Worm (Caenorhabditis elegans) whole organism, late embryonic: ENCODE measurements around the gene algn-2.

ENCODE experiments used
- C08G9.2 ChIP-seq: sonication (generic microtip); optimal IDR thresholded peaks from 2 replicates; lab custom pipeline; 2016; ENCODE audit warnings: mild to moderate bottlenecking, missing genetic modification characterization, moderate library complexity, missing compliant biosample characterization
- C38D4.7 ChIP-seq: fragments of 200-800 bp; sonication (Bioruptor generic); optimal IDR thresholded peaks from 2 replicates; lab custom pipeline; 2018; ENCODE audit warnings: mild to moderate bottlenecking, missing genetic modification characterization, moderate library complexity, missing compliant biosample characterization
- F13H6.1 ChIP-seq: sonication (generic microtip); optimal IDR thresholded peaks from 2 replicates; lab custom pipeline; 2016; ENCODE audit warnings: missing genetic modification characterization, missing compliant biosample characterization
- T23F11.4 ChIP-seq: fragments of 200-800 bp; sonication (Bioruptor generic); optimal IDR thresholded peaks from 2 replicates; lab custom pipeline; 2018; ENCODE audit warnings: mild to moderate bottlenecking, missing genetic modification characterization, missing compliant biosample characterization
- ama-1 ChIP-seq: fragments of 150-350 bp; optimal IDR thresholded peaks from 2 replicates; lab custom pipeline; 2014
- ceh-19 ChIP-seq: fragments of 200-800 bp; sonication (Bioruptor generic); optimal IDR thresholded peaks from 2 replicates; lab custom pipeline; 2018; ENCODE audit warnings: mild to moderate bottlenecking, missing genetic modification characterization, missing compliant biosample characterization
- ceh-31 ChIP-seq: sonication (generic microtip); optimal IDR thresholded peaks from 2 replicates; lab custom pipeline; 2016; ENCODE audit warnings: missing genetic modification characterization, missing compliant biosample characterization
- ceh-34 ChIP-seq: sonication (generic microtip); optimal IDR thresholded peaks from 2 replicates; lab custom pipeline; 2016; ENCODE audit warnings: mild to moderate bottlenecking, missing genetic modification characterization, missing compliant biosample characterization
- ceh-48 ChIP-seq: sonication (generic microtip); optimal IDR thresholded peaks from 2 replicates; lab custom pipeline; 2016; ENCODE audit warnings: missing genetic modification characterization, inconsistent platforms, missing compliant biosample characterization
- ceh-9 ChIP-seq: sonication (generic microtip); optimal IDR thresholded peaks from 2 replicates; lab custom pipeline; 2016; ENCODE audit warnings: mild to moderate bottlenecking, missing genetic modification characterization, inconsistent platforms, missing compliant biosample characterization
- dve-1 ChIP-seq: sonication (generic microtip); optimal IDR thresholded peaks from 2 replicates; lab custom pipeline; 2017; ENCODE audit warnings: antibody characterized with exemption, mild to moderate bottlenecking, missing genetic modification characterization, missing compliant biosample characterization
- elt-2 ChIP-seq: sonication (generic microtip); optimal IDR thresholded peaks from 2 replicates; lab custom pipeline; 2016; ENCODE audit warnings: missing genetic modification reagents, missing genetic modification characterization, missing compliant biosample characterization
- eyg-1 ChIP-seq: sonication (generic microtip); optimal IDR thresholded peaks from 2 replicates; lab custom pipeline; 2016; ENCODE audit warnings: missing genotype, missing genetic modification characterization, missing compliant biosample characterization
- fkh-6 ChIP-seq: sonication (generic microtip); optimal IDR thresholded peaks from 2 replicates; lab custom pipeline; 2016; ENCODE audit warnings: missing genetic modification characterization, missing compliant biosample characterization
- gmeb-2 ChIP-seq: sonication (generic microtip); optimal IDR thresholded peaks from 2 replicates; lab custom pipeline; 2016; ENCODE audit warnings: missing genetic modification characterization, inconsistent platforms, missing compliant biosample characterization
- hlh-30 ChIP-seq: sonication (generic microtip); optimal IDR thresholded peaks from 2 replicates; lab custom pipeline; 2017; ENCODE audit warnings: antibody characterized with exemption, missing genetic modification characterization, missing compliant biosample characterization; ENCODE audit not compliant: insufficient read depth
- hlh-6 ChIP-seq: sonication (generic microtip); optimal IDR thresholded peaks from 2 replicates; lab custom pipeline; 2016; ENCODE audit warnings: missing genotype, missing genetic modification characterization, missing compliant biosample characterization
- lim-6 ChIP-seq: sonication (generic microtip); optimal IDR thresholded peaks from 2 replicates; lab custom pipeline; 2016; ENCODE audit warnings: missing genetic modification characterization, missing compliant biosample characterization
- lin-11 ChIP-seq: fragments of 200-800 bp; sonication (Bioruptor generic); optimal IDR thresholded peaks from 2 replicates; lab custom pipeline; 2018; ENCODE audit warnings: mild to moderate bottlenecking, missing genetic modification characterization, missing compliant biosample characterization
- madf-2 ChIP-seq: sonication (generic microtip); optimal IDR thresholded peaks from 2 replicates; lab custom pipeline; 2017; ENCODE audit warnings: missing genetic modification characterization, missing compliant biosample characterization
- nfya-1 ChIP-seq: sonication (generic microtip); optimal IDR thresholded peaks from 2 replicates; lab custom pipeline; 2017; ENCODE audit warnings: missing genetic modification characterization, mild to moderate bottlenecking, missing compliant biosample characterization, antibody characterized with exemption, moderate library complexity
- nhr-11 ChIP-seq: fragments of 150-350 bp; optimal IDR thresholded peaks from 2 replicates; lab custom pipeline; 2014; ENCODE audit warnings: missing biosample characterization, missing genetic modification characterization
- npax-4 ChIP-seq: sonication (generic microtip); optimal IDR thresholded peaks from 2 replicates; lab custom pipeline; 2016; ENCODE audit warnings: missing genetic modification characterization, missing compliant biosample characterization
- odd-2 ChIP-seq: sonication (generic microtip); optimal IDR thresholded peaks from 2 replicates; lab custom pipeline; 2017; ENCODE audit warnings: antibody characterized with exemption, mild to moderate bottlenecking, missing genetic modification characterization, missing compliant biosample characterization
- pag-3 ChIP-seq: sonication (generic microtip); optimal IDR thresholded peaks from 2 replicates; lab custom pipeline; 2016; ENCODE audit warnings: missing compliant biosample characterization, missing genetic modification characterization, borderline replicate concordance
- pros-1 ChIP-seq: fragments of 150-350 bp; optimal IDR thresholded peaks from 2 replicates; lab custom pipeline; 2014; ENCODE audit warnings: missing biosample characterization, missing genetic modification reagents, missing genetic modification characterization
- rnt-1 ChIP-seq: sonication (generic microtip); optimal IDR thresholded peaks from 2 replicates; lab custom pipeline; 2016; ENCODE audit warnings: missing genetic modification characterization, missing compliant biosample characterization
- sox-2 ChIP-seq: fragments of 200-800 bp; sonication (Bioruptor generic); IDR thresholded peaks from 2 replicates; pipeline ENCODE4 v1.3.6; 2022; ENCODE audit warnings: missing genetic modification reagents, missing genetic modification characterization, missing compliant biosample characterization
- sox-4 ChIP-seq: sonication (generic microtip); optimal IDR thresholded peaks from 2 replicates; lab custom pipeline; 2017; ENCODE audit warnings: mild to moderate bottlenecking, missing genetic modification characterization, inconsistent platforms, missing compliant biosample characterization
- tbx-7 ChIP-seq: sonication (generic microtip); optimal IDR thresholded peaks from 2 replicates; lab custom pipeline; 2016; ENCODE audit warnings: missing genotype, missing genetic modification characterization, missing compliant biosample characterization
- ttx-3 ChIP-seq: sonication (generic microtip); optimal IDR thresholded peaks from 2 replicates; lab custom pipeline; 2016; ENCODE audit warnings: missing genetic modification reagents, missing genetic modification characterization, missing compliant biosample characterization
- unc-3 ChIP-seq, 2 experiments: fragments of 200-800 bp in 1 of 2; sonication (Bioruptor generic) in 1 of 2; sonication (generic microtip) in 1 of 2; conservative IDR thresholded peaks in 1 of 2; optimal IDR thresholded peaks in 1 of 2; 2 replicates each; pipeline versions ENCODE4 v1.3.6 to Lab custom; 2016 to 2022; ENCODE audit warnings: missing compliant biosample characterization in 2 of 2, missing genetic modification characterization in 2 of 2, missing genetic modification reagents in 1 of 2
- unc-86 ChIP-seq: sonication (generic microtip); optimal IDR thresholded peaks from 2 replicates; lab custom pipeline; 2016; ENCODE audit warnings: missing genetic modification characterization, missing compliant biosample characterization
- zip-5 ChIP-seq: sonication (generic microtip); optimal IDR thresholded peaks from 2 replicates; lab custom pipeline; 2016; ENCODE audit warnings: missing genetic modification characterization, missing compliant biosample characterization

algn-2 gene

DNA sequence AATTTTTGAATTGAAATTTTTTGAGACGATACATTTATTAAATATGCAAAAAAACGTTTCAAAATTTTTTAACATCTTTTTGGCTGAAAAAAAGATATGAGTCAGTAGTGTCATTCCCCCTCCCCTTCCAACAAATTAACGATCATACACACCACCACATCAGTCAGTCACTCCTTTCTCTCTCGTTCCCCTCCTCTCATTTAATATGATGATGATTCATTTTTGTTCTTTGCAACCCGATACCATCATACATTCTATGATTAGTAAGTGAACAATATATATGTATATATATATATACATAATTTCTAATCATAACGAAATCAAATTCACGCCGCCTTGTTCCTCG lies 37.6 kb upstream of the algn-2 start:
- TF ChIP-seq unc-3 (GFP tag; conservative IDR thresholded peaks at IDR 0.05; lab: Robert Waterston, UW) (no peak), unc-3 (tag; optimal IDR thresholded peaks at IDR 0.05; lab: Kevin White, UChicago) (no peak), dve-1 (no peak), pag-3 (tag; lab: Kevin White, UChicago) (no peak), eyg-1 (tag; lab: Kevin White, UChicago) (no peak), T23F11.4 (GFP tag; lab: Kevin White, UChicago) (no peak), C08G9.2 (tag; lab: Kevin White, UChicago) (no peak), hlh-6 (tag; lab: Kevin White, UChicago) (no peak), sox-2 (GFP tag; lab: Robert Waterston, UW) (no peak), ceh-19 (GFP tag; lab: Kevin White, UChicago) (no peak), ceh-31 (tag; lab: Kevin White, UChicago) (no peak), npax-4 (tag; lab: Kevin White, UChicago) (no peak), madf-2 (tag; lab: Kevin White, UChicago) (no peak), ceh-34 (tag; lab: Kevin White, UChicago) (no peak), ama-1 (lab: Kevin White, UChicago) (no peak), lim-6 (tag; lab: Kevin White, UChicago) (no peak), odd-2 (no peak), rnt-1 (tag; lab: Kevin White, UChicago) (no peak), ceh-9 (tag; lab: Kevin White, UChicago) (no peak), zip-5 (no peak)

DNA sequence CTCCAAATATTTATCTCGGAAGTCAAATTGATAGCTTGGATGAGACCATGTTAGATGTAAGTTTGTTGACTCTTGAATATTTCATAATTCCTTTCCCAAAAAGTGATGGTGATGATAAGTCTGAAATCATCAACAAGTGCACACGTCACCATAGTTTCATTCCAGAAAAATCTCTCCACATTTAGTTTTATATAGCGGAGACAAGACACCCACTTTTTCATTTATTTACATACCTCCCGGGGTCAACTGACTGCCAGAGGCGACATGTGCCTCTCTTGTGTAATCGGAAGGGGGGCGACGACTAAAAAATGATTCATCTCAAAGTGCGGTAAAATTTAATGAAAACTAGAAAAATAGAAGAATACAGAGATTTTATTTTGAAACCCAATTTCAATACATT lies 36.8 kb upstream of the algn-2 start:
- TF ChIP-seq hlh-30 (tag; lab: Kevin White, UChicago) = peak; percentile 0
- no peak for TF ChIP-seq lin-11 (tag; lab: Kevin White, UChicago)

DNA sequence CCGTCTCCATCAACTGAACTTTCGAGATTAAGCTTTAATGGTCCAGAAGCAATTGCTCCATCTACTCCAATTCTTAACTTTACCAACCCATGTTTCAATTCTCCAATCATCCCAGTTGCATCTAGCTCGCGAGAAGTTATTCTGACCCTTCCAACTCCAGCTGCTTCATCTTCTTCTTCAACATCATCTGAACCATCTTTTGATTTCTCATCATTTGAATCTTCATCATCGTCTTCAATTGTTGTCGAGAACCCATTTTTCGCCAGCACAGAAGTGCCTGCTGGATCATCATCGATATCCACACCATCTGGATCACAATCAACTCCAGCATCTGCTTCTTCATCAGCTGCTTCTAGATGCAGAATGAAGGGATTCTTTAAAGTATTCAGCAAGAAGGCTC lies 35.5 kb upstream of the algn-2 start:
- TF ChIP-seq nhr-11 (tag; lab: Kevin White, UChicago) (no peak), gmeb-2 (tag; lab: Kevin White, UChicago) (no peak), elt-2 (tag; lab: Kevin White, UChicago) (no peak), hlh-6 (tag; lab: Kevin White, UChicago) (no peak), tbx-7 (tag; lab: Kevin White, UChicago) (no peak), fkh-6 (tag; lab: Kevin White, UChicago) (no peak)

ce11 chrII:5340672-5341568 lies 34.1 kb upstream of the algn-2 start:
- TF ChIP-seq gmeb-2 (tag; lab: Kevin White, UChicago) (peak; percentile 19), nfya-1 (tag; lab: Kevin White, UChicago) (no peak)
- TF ChIP-seq, all 69 proteins: peak for 1

- no peak for TF ChIP-seq sox-4
- no peak for TF ChIP-seq ceh-48 (tag; lab: Kevin White, UChicago)
- no peak for TF ChIP-seq ttx-3 (tag; lab: Kevin White, UChicago)
- TF ChIP-seq T23F11.4 (GFP tag; lab: Kevin White, UChicago) = no peak
- TF ChIP-seq C38D4.7 (GFP tag; lab: Kevin White, UChicago) = no peak
- TF ChIP-seq madf-2 (tag; lab: Kevin White, UChicago) = no peak
- no peak for TF ChIP-seq pros-1
- TF ChIP-seq ama-1 (lab: Kevin White, UChicago) = no peak
- TF ChIP-seq unc-86 (tag; lab: Kevin White, UChicago) = no peak
- TF ChIP-seq F13H6.1 (tag; lab: Kevin White, UChicago) = no peak
These were observed 33.5 kb upstream of the algn-2 start for ce11 chrII:5341573-5341972.
